Fruit fly (Drosophila melanogaster): ENCODE data around the gene Cpr72Ec.

The Cpr72Ec gene

dm6 chr3L:16328207-16328891, 38.8 kb downstream of the Cpr72Ec start, which contains the start of gene CG13058 (continued):
- TF ChIP-seq CG6689 (GFP tag; IDR thresholded peaks at IDR 0.05) (peak; percentile 40; the same call in 1 of the 2 replicates), CG30020 (tag; optimal IDR thresholded peaks at IDR 0.05) (no peak), Dref (GFP tag; IDR thresholded peaks at IDR 0.05) (no peak), rib (GFP tag; IDR thresholded peaks at IDR 0.05) (no peak), CG33557 (GFP tag; optimal IDR thresholded peaks at IDR 0.05) (no peak), CG10274 (GFP tag; optimal IDR thresholded peaks at IDR 0.05) (peak; percentile 5), slbo (GFP tag; IDR thresholded peaks at IDR 0.05) (peak; percentile 79), ewg (GFP tag; optimal IDR thresholded peaks at IDR 0.05) (peak; percentile 3), CG8944 (GFP tag; optimal IDR thresholded peaks at IDR 0.05) (peak; percentile 36), YL-1 (GFP tag; optimal IDR thresholded peaks at IDR 0.05) (no peak), ara (GFP tag; IDR thresholded peaks at IDR 0.05) (no peak), nerfin-1 (tag; optimal IDR thresholded peaks at IDR 0.05) (no peak), CG11723 (GFP tag; optimal IDR thresholded peaks at IDR 0.05) (peak; percentile 24), sr (GFP tag; IDR thresholded peaks at IDR 0.05) (no peak), kay (GFP tag; optimal IDR thresholded peaks at IDR 0.05) (no peak), CG11504 (tag; optimal IDR thresholded peaks at IDR 0.05) (peak; percentile 83), CG10321 (GFP tag; IDR thresholded peaks at IDR 0.05) (no peak), pho (GFP tag; optimal IDR thresholded peaks at IDR 0.05) (peak; percentile 53), CG11560 (tag; IDR thresholded peaks at IDR 0.05) (0 out of 3 replicates have a peak, but pooled peaks have one; percentile 41), Six4 (GFP tag; optimal IDR thresholded peaks at IDR 0.05) (no peak), Dfd (GFP tag; optimal IDR thresholded peaks at IDR 0.05) (no peak), slp2 (GFP tag; optimal IDR thresholded peaks at IDR 0.05) (peak; percentile 37), CG14965 (GFP tag; optimal IDR thresholded peaks at IDR 0.05; ENCODE audit: borderline replicate concordance) (no peak), sim (GFP tag; IDR thresholded peaks at IDR 0.05) (no peak), CG10979 (tag; optimal IDR thresholded peaks at IDR 0.05) (no peak), chif (GFP tag; optimal IDR thresholded peaks at IDR 0.05) (peak; percentile 36 to 44), Meics (GFP tag; optimal IDR thresholded peaks at IDR 0.05) (peak; percentile 61), hth (optimal IDR thresholded peaks at IDR 0.05) (no peak), CG11695 (GFP tag; IDR thresholded peaks at IDR 0.05) (peak; percentile 67), B-H1 (GFP tag; IDR thresholded peaks at IDR 0.05) (no peak), prd (optimal IDR thresholded peaks at IDR 0.05) (no peak), prd (GFP tag; IDR thresholded peaks at IDR 0.05) (no peak; the same call in 2 of the 3 replicates), MBD-R2 (GFP tag; IDR thresholded peaks at IDR 0.05) (peak; percentile 48), pfk (GFP tag; optimal IDR thresholded peaks at IDR 0.05) (no peak), zfh2 (GFP tag; optimal IDR thresholded peaks at IDR 0.05) (peak; percentile 42), CkIIα-i1 (GFP tag; IDR thresholded peaks at IDR 0.05) (no peak), CG7271 (tag; optimal IDR thresholded peaks at IDR 0.05) (no peak), bowl (GFP tag; IDR thresholded peaks at IDR 0.05) (peak; percentile 77), ind (GFP tag; optimal IDR thresholded peaks at IDR 0.05) (peak; percentile 50), Drgx (GFP tag; IDR thresholded peaks at IDR 0.05) (peak; percentile 65), Blimp-1 (GFP tag; optimal IDR thresholded peaks at IDR 0.05) (no peak), CG3847 (GFP tag; IDR thresholded peaks at IDR 0.05) (peak; percentile 77), CG8924 (tag; optimal IDR thresholded peaks at IDR 0.05) (peak; percentile 70), ftz-f1 (GFP tag; optimal IDR thresholded peaks at IDR 0.05) (no peak), NFAT (GFP tag; IDR thresholded peaks at IDR 0.05) (no peak), CG1529 (GFP tag; optimal IDR thresholded peaks at IDR 0.05) (no peak), CG7839 (tag; optimal IDR thresholded peaks at IDR 0.05) (peak; percentile 71), Elba2 (GFP tag; optimal IDR thresholded peaks at IDR 0.05) (no peak), jigr1 (GFP tag; IDR thresholded peaks at IDR 0.05) (no peak), lilli (GFP tag; optimal IDR thresholded peaks at IDR 0.05) (peak; percentile 68), phol (tag; optimal IDR thresholded peaks at IDR 0.05) (no peak), wek (GFP tag; optimal IDR thresholded peaks at IDR 0.05) (no peak)
